Worm (Caenorhabditis elegans): ENCODE results near the gene abu-9.
"Not testable (repeated sequence)": the region's sequence is repeated elsewhere in the genome, so short reads cannot be mapped to it uniquely, and the experiment has no call there.

Gene abu-9

DNA sequence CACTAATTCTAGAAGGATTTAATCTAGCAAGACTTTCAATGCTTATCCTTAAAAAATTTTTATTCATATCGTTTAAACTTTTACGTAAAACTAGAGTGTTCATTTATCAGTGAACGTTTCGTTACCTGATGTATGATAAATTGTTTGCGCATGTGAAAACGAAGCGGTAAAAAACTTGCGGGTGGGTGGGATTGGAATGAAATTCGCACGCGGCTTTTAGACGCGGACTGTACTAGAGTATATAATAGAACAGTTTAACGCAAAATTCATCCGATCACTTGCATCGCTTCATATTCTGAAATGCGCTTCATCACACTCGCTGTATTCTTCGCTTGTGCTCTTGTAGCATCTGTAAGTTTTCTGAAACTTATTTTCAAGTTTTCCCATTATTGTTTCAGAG, at the start of gene abu-9:
Gene abu-9, plus strand, starts transcription at position 301 of the 400 bp plus-strand sequence.
- TF ChIP-seq tra-4 (tag; optimal IDR thresholded peaks at IDR 0.05); scrt-1 (GFP tag; IDR thresholded peaks at IDR 0.05); sea-1 (GFP tag; conservative IDR thresholded peaks at IDR 0.05): not testable (repeated sequence)

ce11 chrX:8273496-8273895, 48.4 kb upstream of the abu-9 start:
- TF ChIP-seq aly-1 (tag; optimal IDR thresholded peaks at IDR 0.05) (peak; percentile 5), sea-1 (GFP tag; conservative IDR thresholded peaks at IDR 0.05) (no peak)

DNA sequence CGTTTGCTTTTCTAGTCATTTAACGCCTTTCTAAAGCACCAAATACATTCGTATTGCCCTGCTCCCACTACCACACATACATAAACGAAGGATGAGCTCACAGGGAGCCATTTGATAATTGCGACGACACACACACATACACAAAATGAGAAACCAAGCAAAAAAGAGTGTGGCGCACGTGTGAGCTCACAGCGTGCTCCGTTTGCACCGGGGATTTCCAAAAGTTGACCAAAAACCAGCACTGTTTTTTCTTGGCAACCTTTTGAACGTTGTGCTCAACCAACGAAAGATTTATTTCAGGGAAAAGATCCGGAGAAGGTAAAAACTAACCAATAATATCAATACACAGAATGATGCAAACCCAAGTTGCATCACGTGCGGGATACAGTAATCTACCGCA, 47.0 kb upstream of the abu-9 start, which contains the start of gene ksr-1:
Gene ksr-1, plus strand, starts transcription at position 301 of the 400 bp plus-strand sequence.
- TF ChIP-seq ceh-36 (tag; optimal IDR thresholded peaks at IDR 0.05), result no peak
- no peak for TF ChIP-seq hmg-4 (GFP tag; optimal IDR thresholded peaks at IDR 0.05)
- no peak for TF ChIP-seq F13C5.2 (tag; optimal IDR thresholded peaks at IDR 0.05)
- TF ChIP-seq hmbx-1 (tag; optimal IDR thresholded peaks at IDR 0.05), result no peak
- no peak for TF ChIP-seq tbx-37 (GFP tag; conservative IDR thresholded peaks at IDR 0.05)

DNA sequence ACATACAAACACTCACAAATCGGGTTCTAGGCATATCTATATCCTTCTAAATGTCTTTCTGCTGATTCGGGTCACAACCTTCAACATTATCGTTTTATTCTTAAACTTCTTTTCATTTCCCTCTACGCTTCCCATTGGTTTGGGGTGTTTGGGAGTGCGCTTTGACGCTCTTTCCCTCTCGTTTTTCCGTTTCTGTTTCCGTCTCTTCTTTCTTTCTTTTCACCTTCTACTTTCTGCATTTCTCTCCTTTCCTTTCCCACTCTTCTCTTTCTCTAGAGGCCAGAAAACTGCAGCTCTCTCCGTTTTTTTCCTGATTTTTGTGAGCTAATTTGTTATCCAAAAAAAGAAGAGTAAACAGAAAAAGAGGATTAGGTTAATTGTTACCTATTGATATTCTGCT, 45.6 kb upstream of the abu-9 start:
- TF ChIP-seq hmbx-1 (tag; optimal IDR thresholded peaks at IDR 0.05), result no peak
- no peak for TF ChIP-seq ceh-36 (tag; optimal IDR thresholded peaks at IDR 0.05)
- no peak for TF ChIP-seq ets-7 (tag; optimal IDR thresholded peaks at IDR 0.05)
- TF ChIP-seq ceh-13 (GFP tag; optimal IDR thresholded peaks at IDR 0.05), result no peak
- no peak for TF ChIP-seq F13C5.2 (tag; optimal IDR thresholded peaks at IDR 0.05)
- TF ChIP-seq hnd-1 (tag; optimal IDR thresholded peaks at IDR 0.05), result no peak
- TF ChIP-seq aly-1 (tag; optimal IDR thresholded peaks at IDR 0.05), result no peak
- TF ChIP-seq tra-4 (tag; optimal IDR thresholded peaks at IDR 0.05), result no peak
- no peak for TF ChIP-seq tbx-37 (GFP tag; conservative IDR thresholded peaks at IDR 0.05)
- TF ChIP-seq sea-1 (GFP tag; conservative IDR thresholded peaks at IDR 0.05), result no peak
- TF ChIP-seq scrt-1 (GFP tag; IDR thresholded peaks at IDR 0.05), result no peak
- TF ChIP-seq flt-1 (GFP tag; IDR thresholded peaks at IDR 0.05), result no peak
- TF ChIP-seq tbx-11 (GFP tag; IDR thresholded peaks at IDR 0.05), result no peak
- no peak for TF ChIP-seq B0310.2 (tag; optimal IDR thresholded peaks at IDR 0.05)
- TF ChIP-seq ama-1 (optimal IDR thresholded peaks at IDR 0.05), result no peak
- no peak for TF ChIP-seq pes-1 (GFP tag; IDR thresholded peaks at IDR 0.05)
- TF ChIP-seq hmg-4 (GFP tag; optimal IDR thresholded peaks at IDR 0.05), result no peak

DNA sequence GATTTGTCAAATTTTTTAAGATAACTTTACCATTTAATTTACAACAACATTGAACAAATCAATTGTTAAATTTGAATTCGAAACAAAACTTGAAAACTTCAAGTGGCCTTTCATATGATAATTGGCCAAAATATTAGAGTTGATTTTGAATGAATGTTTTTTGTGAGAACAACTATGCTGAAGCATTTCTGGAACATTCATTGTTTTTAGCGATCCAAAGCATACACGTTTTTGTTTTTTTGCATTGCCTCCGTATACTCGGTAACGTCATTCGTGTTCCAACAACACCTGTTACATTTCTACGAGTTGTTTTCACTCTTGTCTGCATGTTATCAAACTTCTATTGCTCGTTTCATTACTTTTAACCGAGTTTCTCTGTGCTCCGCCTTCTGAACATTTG, 44.9 kb upstream of the abu-9 start:
- TF ChIP-seq B0310.2 (tag; optimal IDR thresholded peaks at IDR 0.05) (no peak), scrt-1 (GFP tag; IDR thresholded peaks at IDR 0.05) (no peak), flt-1 (GFP tag; IDR thresholded peaks at IDR 0.05) (no peak), ceh-13 (GFP tag; optimal IDR thresholded peaks at IDR 0.05) (no peak), hmg-4 (GFP tag; optimal IDR thresholded peaks at IDR 0.05) (no peak), F13C5.2 (tag; optimal IDR thresholded peaks at IDR 0.05) (no peak), ceh-36 (tag; optimal IDR thresholded peaks at IDR 0.05) (no peak), pes-1 (GFP tag; IDR thresholded peaks at IDR 0.05) (no peak)

DNA sequence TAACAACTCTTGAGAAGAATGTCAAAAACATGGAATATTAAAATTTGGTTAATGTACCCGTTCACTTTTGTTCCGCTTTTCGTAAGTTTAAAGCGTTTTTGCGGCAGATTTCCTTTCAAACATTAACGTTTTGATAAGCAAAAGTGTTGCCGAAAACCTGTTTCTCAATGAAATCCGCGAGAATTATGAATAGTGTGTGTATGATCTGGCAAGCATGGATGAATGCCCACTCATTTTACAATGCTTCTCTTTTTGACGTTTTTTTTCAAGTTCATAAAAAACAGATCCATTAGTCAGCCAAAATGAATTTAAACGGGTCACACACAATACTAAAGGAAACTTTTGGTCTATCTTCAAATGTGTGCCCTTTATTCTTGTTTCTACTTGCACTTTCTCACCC, 37.9 kb upstream of the abu-9 start:
- TF ChIP-seq sea-1 (GFP tag; conservative IDR thresholded peaks at IDR 0.05) (no peak), tra-4 (tag; optimal IDR thresholded peaks at IDR 0.05) (no peak), hmbx-1 (tag; optimal IDR thresholded peaks at IDR 0.05) (no peak), ceh-13 (GFP tag; optimal IDR thresholded peaks at IDR 0.05) (no peak), hnd-1 (tag; optimal IDR thresholded peaks at IDR 0.05) (no peak), aly-1 (tag; optimal IDR thresholded peaks at IDR 0.05) (no peak), F13C5.2 (tag; optimal IDR thresholded peaks at IDR 0.05) (no peak), ama-1 (optimal IDR thresholded peaks at IDR 0.05) (no peak), ets-7 (tag; optimal IDR thresholded peaks at IDR 0.05) (no peak), flt-1 (GFP tag; IDR thresholded peaks at IDR 0.05) (no peak), B0310.2 (tag; optimal IDR thresholded peaks at IDR 0.05) (no peak), tbx-11 (GFP tag; IDR thresholded peaks at IDR 0.05) (no peak), tbx-37 (GFP tag; conservative IDR thresholded peaks at IDR 0.05) (no peak), scrt-1 (GFP tag; IDR thresholded peaks at IDR 0.05) (no peak), hmg-4 (GFP tag; optimal IDR thresholded peaks at IDR 0.05) (no peak), ceh-36 (tag; optimal IDR thresholded peaks at IDR 0.05) (no peak)

ce11 chrX:8285169-8285796, 36.6 kb upstream of the abu-9 start, which contains the start of the genes fis-2 and F13B9.2:
Gene fis-2 (minus strand): TSS chrX:8285219.
Gene F13B9.2 (plus strand): TSS chrX:8285683.
- TF ChIP-seq flt-1 (GFP tag; IDR thresholded peaks at IDR 0.05) (no peak), tbx-37 (GFP tag; conservative IDR thresholded peaks at IDR 0.05) (no peak), hmbx-1 (tag; optimal IDR thresholded peaks at IDR 0.05) (no peak), sea-1 (GFP tag; conservative IDR thresholded peaks at IDR 0.05) (no peak), hnd-1 (tag; optimal IDR thresholded peaks at IDR 0.05) (no peak), ama-1 (optimal IDR thresholded peaks at IDR 0.05) (no peak), aly-1 (tag; optimal IDR thresholded peaks at IDR 0.05) (no peak), ceh-13 (GFP tag; optimal IDR thresholded peaks at IDR 0.05) (no peak), tbx-11 (GFP tag; IDR thresholded peaks at IDR 0.05) (no peak), tra-4 (tag; optimal IDR thresholded peaks at IDR 0.05) (no peak), scrt-1 (GFP tag; IDR thresholded peaks at IDR 0.05) (no peak), ets-7 (tag; optimal IDR thresholded peaks at IDR 0.05) (no peak), hmg-4 (GFP tag; optimal IDR thresholded peaks at IDR 0.05) (no peak), pes-1 (GFP tag; IDR thresholded peaks at IDR 0.05) (no peak), B0310.2 (tag; optimal IDR thresholded peaks at IDR 0.05) (no peak), F13C5.2 (tag; optimal IDR thresholded peaks at IDR 0.05) (no peak), ceh-36 (tag; optimal IDR thresholded peaks at IDR 0.05) (no peak)

- no peak for TF ChIP-seq hmbx-1 (tag; optimal IDR thresholded peaks at IDR 0.05)
- TF ChIP-seq ama-1 (optimal IDR thresholded peaks at IDR 0.05), result no peak
Observed at ce11 chrX:8286164-8286563, 35.7 kb upstream of the abu-9 start.

Data from whole organism, early embryonic.